Worm (Caenorhabditis elegans) whole organism, L4 larva: ENCODE results near the gene gop-1.

ENCODE experiments used
- Y5F2A.4 ChIP-seq: fragments of 200-800 bp; sonication (Bioruptor generic); optimal IDR thresholded peaks from 2 replicates; lab custom pipeline; 2018; ENCODE audit warnings: mild to moderate bottlenecking, missing genetic modification characterization, missing compliant biosample characterization
- ama-1 ChIP-seq: fragments of 150-350 bp; optimal IDR thresholded peaks from 2 replicates; lab custom pipeline; 2014; ENCODE audit warnings: inconsistent platforms, mixed read lengths
- ceh-82 ChIP-seq: sonication (generic microtip); optimal IDR thresholded peaks from 2 replicates; lab custom pipeline; 2017; ENCODE audit warnings: missing biosample characterization, missing genetic modification characterization
- gei-8 ChIP-seq: fragments of 200-800 bp; sonication (Bioruptor generic); optimal IDR thresholded peaks from 2 replicates; lab custom pipeline; 2018; ENCODE audit warnings: mild to moderate bottlenecking, missing genetic modification characterization, missing compliant biosample characterization
- madf-9 ChIP-seq: fragments of 200-800 bp; sonication (Bioruptor generic); conservative IDR thresholded peaks from 2 replicates; pipeline ENCODE4 v1.3.6; 2022; ENCODE audit warnings: missing genetic modification reagents, missing genetic modification characterization, missing compliant biosample characterization
- mxl-3 ChIP-seq: fragments of 200-800 bp; sonication (Bioruptor generic); optimal IDR thresholded peaks from 2 replicates; lab custom pipeline; 2018; ENCODE audit warnings: mild to moderate bottlenecking, missing genetic modification characterization, missing compliant biosample characterization
- nhr-77 ChIP-seq: fragments of 150-350 bp; optimal IDR thresholded peaks from 2 replicates; lab custom pipeline; 2014; ENCODE audit warnings: missing biosample characterization, missing genetic modification characterization
- skn-1 ChIP-seq: fragments of 150-350 bp; optimal IDR thresholded peaks from 2 replicates; lab custom pipeline; 2014; ENCODE audit warnings: missing biosample characterization, missing genetic modification characterization
- snpc-1.2 ChIP-seq: fragments of 200-800 bp; sonication (Bioruptor generic); IDR thresholded peaks from 2 replicates; pipeline ENCODE4 v1.3.6; 2022; ENCODE audit warnings: missing genetic modification reagents, missing genetic modification characterization, missing compliant biosample characterization
- unc-39 ChIP-seq: sonication (generic microtip); optimal IDR thresholded peaks from 2 replicates; lab custom pipeline; 2017; ENCODE audit warnings: missing biosample characterization, missing genetic modification characterization
- ztf-7 ChIP-seq: fragments of 150-350 bp; optimal IDR thresholded peaks from 2 replicates; lab custom pipeline; 2014; ENCODE audit warnings: missing biosample characterization, missing genetic modification characterization

DNA sequence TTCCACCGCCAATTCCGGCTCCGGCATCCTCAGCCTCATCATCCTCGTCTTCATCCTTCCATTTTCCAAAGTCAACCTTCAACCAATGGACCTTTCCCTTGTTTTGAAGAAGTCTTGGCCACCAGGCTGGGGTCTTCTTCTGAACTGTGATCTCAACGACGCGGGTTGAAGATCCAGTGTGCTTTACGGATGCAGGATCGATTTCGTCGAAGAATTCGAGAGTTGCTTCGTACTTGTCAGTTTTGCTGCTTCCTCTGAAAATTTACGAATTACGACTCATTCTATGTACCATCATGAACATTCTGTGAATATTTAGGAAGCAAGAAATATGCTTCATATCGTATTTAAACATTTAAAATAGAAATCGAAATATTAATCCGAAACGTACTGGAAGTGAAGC, 20.0 kb downstream of the gop-1 start:
- TF ChIP-seq Y5F2A.4 (GFP tag; lab: Kevin White, UChicago): no peak
- no peak for TF ChIP-seq ztf-7
- no peak for TF ChIP-seq gei-8
- no peak for TF ChIP-seq ceh-82 (tag; lab: Kevin White, UChicago)
- TF ChIP-seq madf-9 (GFP tag; lab: Robert Waterston, UW): no peak
- TF ChIP-seq skn-1 (tag; lab: Kevin White, UChicago): no peak
- no peak for TF ChIP-seq unc-39
- no peak for TF ChIP-seq snpc-1.2 (GFP tag; lab: Robert Waterston, UW)
- no peak for TF ChIP-seq nhr-77 (tag; lab: Kevin White, UChicago)
- no peak for TF ChIP-seq mxl-3
- no peak for TF ChIP-seq ama-1 (lab: Kevin White, UChicago)
